Fruit fly (Drosophila melanogaster) whole organism, prepupa: Measurements from ENCODE around the gene CtsL3.

Experiments
- CG10631 ChIP-seq: fragments of 200-800 bp; sonication (Bioruptor generic); optimal IDR thresholded peaks from 2 replicates; lab custom pipeline; 2016; ENCODE audit warnings: missing biosample characterization, missing genetic modification characterization
- CG10669 ChIP-seq: fragments of 200-800 bp; sonication (Bioruptor generic); optimal IDR thresholded peaks from 3 replicates; lab custom pipeline; 2018; ENCODE audit warnings: missing biosample characterization, mild to moderate bottlenecking, missing genetic modification characterization, moderate library complexity
- CG11902 ChIP-seq: fragments of 200-800 bp; sonication (Bioruptor generic); optimal IDR thresholded peaks from 3 replicates; lab custom pipeline; 2016; ENCODE audit warnings: missing biosample characterization, missing genetic modification characterization
- CG6792 ChIP-seq: fragments of 200-800 bp; sonication (Bioruptor generic); optimal IDR thresholded peaks from 3 replicates; lab custom pipeline; 2016; ENCODE audit warnings: missing biosample characterization, missing genetic modification characterization
- CG6854 ChIP-seq: fragments of 200-800 bp; sonication (Bioruptor generic); optimal IDR thresholded peaks from 2 replicates; lab custom pipeline; 2017; ENCODE audit warnings: missing biosample characterization, mild to moderate bottlenecking, missing genetic modification characterization
- Hr39 ChIP-seq: fragments of 200-800 bp; sonication (Bioruptor generic); optimal IDR thresholded peaks from 2 replicates; lab custom pipeline; 2016; ENCODE audit warnings: missing biosample characterization, missing genetic modification characterization
- Hr4 ChIP-seq: fragments of 200-800 bp; sonication (Bioruptor generic); optimal IDR thresholded peaks from 3 replicates; lab custom pipeline; 2016; ENCODE audit warnings: missing biosample characterization, missing genetic modification characterization
- Lpt ChIP-seq: fragments of 200-800 bp; sonication (Bioruptor generic); optimal IDR thresholded peaks from 3 replicates; lab custom pipeline; 2016; ENCODE audit warnings: missing biosample characterization, missing genetic modification characterization
- OdsH ChIP-seq: fragments of 200-800 bp; sonication (Bioruptor generic); optimal IDR thresholded peaks from 3 replicates; lab custom pipeline; 2016; ENCODE audit warnings: missing biosample characterization, missing genetic modification characterization
- achi ChIP-seq: fragments of 200-800 bp; sonication (Bioruptor generic); optimal IDR thresholded peaks from 3 replicates; lab custom pipeline; 2016; ENCODE audit warnings: missing biosample characterization, missing genetic modification characterization
- net ChIP-seq: fragments of 200-800 bp; sonication (Bioruptor generic); optimal IDR thresholded peaks from 3 replicates; lab custom pipeline; 2016; ENCODE audit warnings: missing biosample characterization, missing genetic modification characterization
- vri ChIP-seq: fragments of 200-800 bp; sonication (Bioruptor generic); optimal IDR thresholded peaks from 3 replicates; lab custom pipeline; 2016; ENCODE audit warnings: missing biosample characterization, mild to moderate bottlenecking, missing genetic modification characterization

- TF ChIP-seq Hr39 (GFP tag; lab: Kevin White, UChicago) (no peak), net (no peak), Lpt (no peak), CG11902 (GFP tag; lab: Kevin White, UChicago) (no peak), CG6792 (GFP tag; lab: Kevin White, UChicago) (no peak), CG10631 (no peak), OdsH (GFP tag; lab: Kevin White, UChicago) (no peak), CG10669 (GFP tag; lab: Kevin White, UChicago) (no peak), vri (GFP tag; lab: Kevin White, UChicago) (no peak), CG6854 (GFP tag; lab: Kevin White, UChicago) (no peak), achi (GFP tag; lab: Kevin White, UChicago) (no peak), Hr4 (GFP tag; lab: Kevin White, UChicago) (no peak)
Measured at dm6 chr3R:6011832-6012231, 15.2 kb downstream of the CtsL3 start, which contains the start of gene CG10280.
